Fruit fly (Drosophila melanogaster) whole organism: ENCODE results near the gene bero.

Source experiments
- CG8478 ChIP-seq: fragments of >200 bp; optimal IDR thresholded peaks from 2 replicates; lab custom pipeline; 2018; ENCODE audit warnings: inconsistent platforms
- Dll ChIP-seq: fragments of >200 bp; optimal IDR thresholded peaks from 2 replicates; lab custom pipeline; 2017
- pan ChIP-seq: fragments of >200 bp; optimal IDR thresholded peaks from 2 replicates; lab custom pipeline; 2017

DNA sequence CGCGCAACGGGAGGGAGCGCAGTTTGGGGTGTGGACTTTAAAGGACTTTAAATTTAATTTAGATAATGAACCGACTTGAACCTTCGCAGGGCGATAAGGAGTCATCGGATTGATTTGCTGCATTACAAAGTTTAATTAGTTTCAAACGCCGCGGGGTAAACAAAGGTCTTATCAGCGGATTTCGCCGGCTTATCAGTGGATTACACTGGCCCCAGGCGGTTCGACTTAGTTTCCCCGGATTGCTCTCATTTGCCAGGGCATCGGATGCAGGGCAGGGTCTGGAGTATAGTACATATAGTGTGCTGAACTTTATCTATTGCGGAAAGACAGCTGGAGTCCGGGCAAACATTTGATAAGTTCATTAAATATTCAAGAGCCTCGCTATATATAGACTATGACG, 20.0 kb downstream of the bero start:
- TF ChIP-seq Dll (lab: Kevin White, UChicago), result no peak
- no peak for TF ChIP-seq pan (lab: Kevin White, UChicago)
- no peak for TF ChIP-seq CG8478 (lab: Kevin White, UChicago)
